Worm (Caenorhabditis elegans) whole organism, L3 larva: ENCODE data around the gene Y49E10.21.

ENCODE experiments used
- R02D3.7 ChIP-seq: fragments of 150-350 bp; optimal IDR thresholded peaks from 2 replicates; lab custom pipeline; 2014; ENCODE audit warnings: missing biosample characterization, missing genetic modification characterization
- aly-2 ChIP-seq: fragments of 150-350 bp; optimal IDR thresholded peaks from 2 replicates; lab custom pipeline; 2014; ENCODE audit warnings: missing biosample characterization, missing genetic modification characterization
- ama-1 ChIP-seq: fragments of 150-350 bp; optimal IDR thresholded peaks from 2 replicates; lab custom pipeline; 2018
- ceh-16 ChIP-seq: sonication (generic microtip); optimal IDR thresholded peaks from 2 replicates; lab custom pipeline; 2017; ENCODE audit warnings: missing biosample characterization, missing genetic modification characterization
- ceh-28 ChIP-seq: fragments of 150-350 bp; optimal IDR thresholded peaks from 2 replicates; lab custom pipeline; 2014; ENCODE audit warnings: missing biosample characterization, missing genetic modification reagents, missing genetic modification characterization
- daf-12 ChIP-seq: fragments of 150-350 bp; optimal IDR thresholded peaks from 2 replicates; lab custom pipeline; 2014; ENCODE audit warnings: missing biosample characterization, missing genetic modification reagents, missing genetic modification characterization
- egl-27 ChIP-seq: sonication (generic microtip); optimal IDR thresholded peaks from 4 replicates; lab custom pipeline; 2017; ENCODE audit warnings: missing biosample characterization, missing genetic modification reagents, missing genetic modification characterization
- egl-5 ChIP-seq: fragments of 150-350 bp; optimal IDR thresholded peaks from 2 replicates; lab custom pipeline; 2017; ENCODE audit warnings: missing biosample characterization, missing genetic modification reagents, missing genetic modification characterization, inconsistent platforms
- elt-1 ChIP-seq: fragments of 150-350 bp; optimal IDR thresholded peaks from 2 replicates; lab custom pipeline; 2014; ENCODE audit warnings: missing biosample characterization, missing genetic modification characterization
- elt-2 ChIP-seq: sonication (generic microtip); optimal IDR thresholded peaks from 2 replicates; lab custom pipeline; 2016; ENCODE audit warnings: missing genetic modification reagents, mild to moderate bottlenecking, missing genetic modification characterization, missing compliant biosample characterization
- eor-1 ChIP-seq, 2 experiments: fragments of 150-350 bp; optimal IDR thresholded peaks; 2 replicates each; lab custom pipeline; 2014 to 2018; ENCODE audit warnings: missing biosample characterization in 2 of 2, missing genetic modification characterization in 2 of 2
- fkh-10 ChIP-seq: sonication (generic microtip); optimal IDR thresholded peaks from 2 replicates; lab custom pipeline; 2017; ENCODE audit warnings: missing biosample characterization, missing genetic modification reagents, missing genetic modification characterization
- hmg-11 ChIP-seq: sonication (generic microtip); optimal IDR thresholded peaks from 2 replicates; lab custom pipeline; 2016; ENCODE audit warnings: missing genetic modification characterization, missing compliant biosample characterization
- jun-1 ChIP-seq: fragments of 150-350 bp; optimal IDR thresholded peaks from 2 replicates; lab custom pipeline; 2014; ENCODE audit warnings: missing biosample characterization, missing genetic modification reagents, missing genetic modification characterization
- lin-15B ChIP-seq: fragments of 150-350 bp; optimal IDR thresholded peaks from 2 replicates; lab custom pipeline; 2014; ENCODE audit warnings: missing biosample characterization, missing genetic modification characterization
- lin-39 ChIP-seq: fragments of 150-350 bp; optimal IDR thresholded peaks from 2 replicates; lab custom pipeline; 2018; ENCODE audit warnings: missing biosample characterization, missing genetic modification reagents, missing genetic modification characterization
- lsy-12 ChIP-seq: sonication (generic microtip); optimal IDR thresholded peaks from 2 replicates; lab custom pipeline; 2016; ENCODE audit warnings: mild to moderate bottlenecking, missing genetic modification characterization, missing compliant biosample characterization
- mdl-1 ChIP-seq: fragments of 150-350 bp; optimal IDR thresholded peaks from 2 replicates; lab custom pipeline; 2014; ENCODE audit warnings: missing biosample characterization, missing genetic modification characterization
- nfya-1 ChIP-seq: sonication (generic microtip); optimal IDR thresholded peaks from 2 replicates; lab custom pipeline; 2017; ENCODE audit warnings: missing genetic modification characterization, mild to moderate bottlenecking, missing compliant biosample characterization, antibody characterized with exemption, moderate library complexity; ENCODE audit not compliant: insufficient read depth
- nhr-11 ChIP-seq: fragments of 150-350 bp; optimal IDR thresholded peaks from 2 replicates; lab custom pipeline; 2014; ENCODE audit warnings: missing biosample characterization, missing genetic modification characterization
- nhr-12 ChIP-seq: fragments of 150-350 bp; optimal IDR thresholded peaks from 2 replicates; lab custom pipeline; 2014; ENCODE audit warnings: missing biosample characterization, missing genetic modification characterization
- nhr-23 ChIP-seq: fragments of 150-350 bp; optimal IDR thresholded peaks from 2 replicates; lab custom pipeline; 2014; ENCODE audit warnings: missing biosample characterization, missing genetic modification reagents, missing genetic modification characterization
- nhr-237 ChIP-seq: fragments of 150-350 bp; optimal IDR thresholded peaks from 2 replicates; lab custom pipeline; 2014; ENCODE audit warnings: missing biosample characterization, missing genetic modification characterization
- nhr-25 ChIP-seq: sonication (generic microtip); optimal IDR thresholded peaks from 2 replicates; lab custom pipeline; 2017; ENCODE audit warnings: missing biosample characterization, missing genetic modification characterization
- nhr-28 ChIP-seq: fragments of 150-350 bp; optimal IDR thresholded peaks from 2 replicates; lab custom pipeline; 2014; ENCODE audit warnings: missing biosample characterization, missing genetic modification characterization
- nhr-43 ChIP-seq: sonication (generic microtip); optimal IDR thresholded peaks from 2 replicates; lab custom pipeline; 2016; ENCODE audit warnings: mild to moderate bottlenecking, missing genetic modification characterization, missing compliant biosample characterization; ENCODE audit not compliant: poor library complexity, severe bottlenecking
- nhr-67 ChIP-seq: fragments of 150-350 bp; optimal IDR thresholded peaks from 2 replicates; lab custom pipeline; 2014; ENCODE audit warnings: missing biosample characterization, missing genetic modification characterization
- nhr-77 ChIP-seq: fragments of 150-350 bp; optimal IDR thresholded peaks from 2 replicates; lab custom pipeline; 2014; ENCODE audit warnings: missing biosample characterization, missing genetic modification characterization
- pha-4 ChIP-seq: fragments of 150-350 bp; optimal IDR thresholded peaks from 2 replicates; lab custom pipeline; 2014; ENCODE audit warnings: missing biosample characterization, missing genetic modification reagents, missing genetic modification characterization
- pqm-1 ChIP-seq: fragments of 150-350 bp; optimal IDR thresholded peaks from 2 replicates; lab custom pipeline; 2017; ENCODE audit warnings: missing biosample characterization, missing genetic modification characterization, inconsistent platforms
- sea-2 ChIP-seq: fragments of 150-350 bp; sonication (generic microtip); optimal IDR thresholded peaks from 4 replicates; lab custom pipeline; 2014; ENCODE audit warnings: missing biosample characterization, missing genetic modification reagents, missing genetic modification characterization
- skn-1 ChIP-seq: fragments of 150-350 bp; optimal IDR thresholded peaks from 2 replicates; lab custom pipeline; 2014; ENCODE audit warnings: missing biosample characterization, missing genetic modification characterization
- tbx-2 ChIP-seq: sonication (generic microtip); optimal IDR thresholded peaks from 2 replicates; lab custom pipeline; 2016; ENCODE audit warnings: mild to moderate bottlenecking, missing genetic modification characterization, missing compliant biosample characterization
- unc-39 ChIP-seq: sonication (generic microtip); optimal IDR thresholded peaks from 4 replicates; lab custom pipeline; 2017; ENCODE audit warnings: missing biosample characterization, missing genetic modification characterization
- zag-1 ChIP-seq: fragments of 150-350 bp; optimal IDR thresholded peaks from 2 replicates; lab custom pipeline; 2014; ENCODE audit warnings: missing biosample characterization, missing genetic modification characterization
- ztf-11 ChIP-seq: fragments of 150-350 bp; optimal IDR thresholded peaks from 2 replicates; lab custom pipeline; 2014; ENCODE audit warnings: missing biosample characterization, missing genetic modification characterization
- ztf-4 ChIP-seq: fragments of 150-350 bp; optimal IDR thresholded peaks from 2 replicates; lab custom pipeline; 2014; ENCODE audit warnings: missing biosample characterization, missing genetic modification characterization

Y49E10.21 gene

DNA sequence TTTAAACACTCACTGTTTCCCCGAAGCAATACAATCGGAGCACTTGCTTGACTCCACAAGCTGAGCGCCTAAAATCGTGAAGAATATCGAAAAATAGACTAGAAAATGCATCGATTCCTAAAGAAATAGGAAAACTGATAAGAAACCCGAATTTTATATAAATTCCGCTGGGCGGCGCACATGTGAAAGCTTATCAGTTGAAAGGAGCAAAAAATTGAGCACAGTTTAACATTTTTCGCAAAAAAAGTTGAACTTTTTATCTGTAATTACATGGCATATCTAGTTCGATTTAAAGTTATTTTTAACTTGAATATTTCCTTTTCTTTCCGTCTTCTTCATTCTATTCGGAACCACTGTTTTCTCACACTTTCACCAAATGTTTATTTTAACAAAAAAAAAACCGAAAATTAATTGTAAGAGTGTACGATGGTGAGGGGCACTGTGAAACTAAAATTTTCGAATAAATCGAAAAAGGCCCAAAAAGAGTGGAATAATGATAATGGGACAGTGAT lies 11.3 kb upstream of the Y49E10.21 start, which contains the start of gene Y49E10.18:
Gene Y49E10.18, minus strand, starts transcription at position 116 of the 512 bp plus-strand sequence.
- TF ChIP-seq unc-39 (tag; lab: Kevin White, UChicago) (no peak), R02D3.7 (tag; lab: Kevin White, UChicago) (no peak), sea-2 (GFP tag; lab: Kevin White, UChicago) (no peak), jun-1 (tag; lab: Kevin White, UChicago) (peak; percentile 7), ztf-11 (tag; lab: Kevin White, UChicago) (no peak), elt-2 (peak; percentile 91), ama-1 (lab: Kevin White, UChicago) (no peak), pqm-1 (tag; lab: Kevin White, UChicago) (peak; percentile 85)

DNA sequence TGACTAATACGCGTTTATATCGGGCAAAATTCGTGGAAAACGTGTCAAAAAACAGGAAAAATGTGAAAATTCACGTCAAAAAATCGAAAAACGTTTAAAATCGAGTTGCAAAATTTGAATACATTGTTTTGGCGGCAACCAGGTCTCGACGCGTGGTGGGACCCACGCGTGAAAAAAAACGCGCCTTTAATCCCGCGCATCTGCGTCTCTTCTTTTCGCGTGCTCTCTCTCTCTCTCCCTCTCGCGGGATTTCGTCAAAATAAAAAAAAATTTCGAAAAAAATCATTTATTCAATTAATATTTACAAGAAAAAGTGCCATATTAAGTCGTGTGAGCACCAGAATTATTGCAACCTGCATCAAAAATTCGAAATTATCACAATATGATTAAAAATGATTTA lies 4.1 kb upstream of the Y49E10.21 start, which contains the start of gene ani-1:
Gene ani-1, minus strand, starts transcription at position 61 of the 400 bp plus-strand sequence.
- TF ChIP-seq skn-1 (tag; lab: Kevin White, UChicago) (peak; percentile 38), egl-27 (tag; lab: Kevin White, UChicago) (no peak), nhr-77 (tag; lab: Kevin White, UChicago) (no peak), aly-2 (no peak), eor-1 (tag; optimal IDR thresholded peaks at IDR 0.05; lab: Kevin White, UChicago) (no peak), nhr-28 (tag; lab: Kevin White, UChicago) (no peak), fkh-10 (GFP tag; lab: Kevin White, UChicago) (peak; percentile 34), nhr-12 (tag; lab: Kevin White, UChicago) (no peak), nhr-43 (peak; percentile 31), nhr-23 (tag; lab: Kevin White, UChicago) (peak; percentile 70), nhr-25 (tag; lab: Kevin White, UChicago) (peak; percentile 47), lin-15B (tag; lab: Kevin White, UChicago) (peak; percentile 81), nhr-237 (no peak), nfya-1 (peak; percentile 83), nhr-67 (tag; lab: Kevin White, UChicago) (no peak), nhr-11 (tag; lab: Kevin White, UChicago) (no peak), pha-4 (tag; lab: Kevin White, UChicago) (peak; percentile 57), jun-1 (tag; lab: Kevin White, UChicago) (no peak), zag-1 (tag; lab: Kevin White, UChicago) (no peak), ama-1 (lab: Kevin White, UChicago) (peak; percentile 90), ceh-16 (tag; lab: Kevin White, UChicago) (no peak), ztf-4 (tag; lab: Kevin White, UChicago) (no peak), hmg-11 (tag; lab: Kevin White, UChicago) (peak; percentile 67), R02D3.7 (tag; lab: Kevin White, UChicago) (peak; percentile 10), lin-39 (tag; lab: Kevin White, UChicago) (peak; percentile 29)

DNA sequence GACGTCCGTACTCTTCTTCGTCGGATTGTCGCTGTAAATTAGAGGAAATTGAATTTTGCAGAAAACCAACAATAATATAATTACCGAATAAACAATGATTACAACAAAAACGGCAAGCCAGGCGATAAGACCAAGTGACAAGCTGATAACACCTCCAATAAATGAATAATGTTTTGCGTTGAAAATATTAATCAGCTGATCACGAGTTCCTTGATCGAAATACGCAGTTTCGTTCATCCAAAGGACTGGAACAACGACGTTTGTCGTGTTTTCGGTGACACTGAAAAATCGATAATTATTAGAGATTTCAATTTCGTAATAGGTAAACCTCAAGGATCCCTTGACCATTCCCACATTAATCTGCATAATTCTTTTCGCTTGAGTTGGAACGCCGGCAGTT lies 3.6 kb upstream of the Y49E10.21 start:
- TF ChIP-seq pqm-1 (tag; lab: Kevin White, UChicago) (peak; percentile 68), tbx-2 (no peak), daf-12 (no peak), skn-1 (tag; lab: Kevin White, UChicago) (no peak), ceh-28 (tag; lab: Kevin White, UChicago) (peak; percentile 66), lin-39 (tag; lab: Kevin White, UChicago) (no peak), nhr-11 (tag; lab: Kevin White, UChicago) (no peak), elt-2 (peak; percentile 81), elt-1 (no peak), mdl-1 (tag; lab: Kevin White, UChicago) (no peak), unc-39 (tag; lab: Kevin White, UChicago) (no peak), lsy-12 (no peak)

DNA sequence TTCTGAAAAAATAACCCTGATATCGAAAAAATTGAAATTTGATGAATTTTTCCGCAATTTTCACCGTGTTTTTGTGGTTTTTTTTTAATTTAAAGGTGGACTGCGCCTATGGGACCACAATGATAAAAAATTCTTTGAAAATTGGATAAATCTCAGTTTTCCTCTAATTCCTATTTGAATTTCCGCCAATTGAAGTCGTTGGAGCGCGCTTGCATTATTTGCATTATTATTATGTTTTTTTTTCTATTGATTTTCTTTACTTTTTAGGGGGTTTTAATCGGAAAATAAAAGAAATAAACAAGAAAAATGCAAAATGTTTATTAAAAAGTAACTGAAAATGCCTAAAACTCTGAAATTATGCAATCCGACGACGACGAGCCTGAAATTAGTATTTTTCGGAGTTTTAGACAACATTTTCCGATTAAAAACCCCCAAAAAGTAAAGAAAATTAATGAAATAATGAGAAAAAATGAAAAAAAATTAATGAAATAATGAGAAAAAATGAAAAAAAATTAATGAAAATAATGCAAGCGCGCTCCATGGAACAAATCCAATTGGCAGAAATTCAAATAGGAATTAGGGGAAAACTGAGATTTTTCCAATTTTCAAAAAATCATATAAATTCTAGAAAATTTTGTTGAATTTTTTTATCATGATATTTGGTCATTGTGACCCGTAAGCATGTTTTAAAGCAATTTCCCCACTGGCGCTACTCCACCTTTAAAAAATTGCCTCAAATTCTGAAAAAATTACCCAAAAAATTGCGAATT lies 1.6 kb upstream of the Y49E10.21 start:
- TF ChIP-seq ztf-4 (tag; lab: Kevin White, UChicago) (peak; percentile 66), tbx-2 (no peak), nhr-12 (tag; lab: Kevin White, UChicago) (no peak), hmg-11 (tag; lab: Kevin White, UChicago) (no peak), pha-4 (tag; lab: Kevin White, UChicago) (peak; percentile 14), egl-5 (tag; lab: Kevin White, UChicago) (no peak), nhr-43 (no peak), nhr-28 (tag; lab: Kevin White, UChicago) (no peak), nfya-1 (no peak), ceh-28 (tag; lab: Kevin White, UChicago) (no peak), ama-1 (lab: Kevin White, UChicago) (no peak), zag-1 (tag; lab: Kevin White, UChicago) (no peak), jun-1 (tag; lab: Kevin White, UChicago) (no peak)
